Fruit fly (Drosophila melanogaster): Measurements from ENCODE around the gene Pglym87.
A peak's percentile ranks its signal among the peaks of the same experiment; 100 is the strongest.

Pglym87 gene

DNA sequence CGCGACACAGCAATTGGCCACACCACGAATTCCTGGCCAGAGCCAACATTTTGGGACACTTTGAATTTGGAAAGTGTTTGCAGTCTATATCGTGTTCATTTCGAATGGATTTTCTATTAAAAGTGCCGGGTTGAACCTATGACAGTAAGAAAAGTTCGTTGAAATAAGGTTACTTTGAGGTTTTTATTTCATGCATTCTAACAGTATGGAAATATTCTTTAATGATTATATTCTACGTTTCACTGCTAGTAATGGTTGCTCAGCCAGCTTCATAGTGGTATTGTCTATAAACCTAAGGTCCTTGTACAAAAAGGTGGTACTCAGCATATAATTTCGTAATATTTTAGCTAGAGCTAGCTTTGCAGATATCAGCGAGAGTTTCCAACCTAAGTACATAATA, at the start of gene Pglym87:
Gene Pglym87, minus strand, starts transcription at position 101 of the 400 bp plus-strand sequence.
- no peak for TF ChIP-seq noc (tag; optimal IDR thresholded peaks at IDR 0.05)

DNA sequence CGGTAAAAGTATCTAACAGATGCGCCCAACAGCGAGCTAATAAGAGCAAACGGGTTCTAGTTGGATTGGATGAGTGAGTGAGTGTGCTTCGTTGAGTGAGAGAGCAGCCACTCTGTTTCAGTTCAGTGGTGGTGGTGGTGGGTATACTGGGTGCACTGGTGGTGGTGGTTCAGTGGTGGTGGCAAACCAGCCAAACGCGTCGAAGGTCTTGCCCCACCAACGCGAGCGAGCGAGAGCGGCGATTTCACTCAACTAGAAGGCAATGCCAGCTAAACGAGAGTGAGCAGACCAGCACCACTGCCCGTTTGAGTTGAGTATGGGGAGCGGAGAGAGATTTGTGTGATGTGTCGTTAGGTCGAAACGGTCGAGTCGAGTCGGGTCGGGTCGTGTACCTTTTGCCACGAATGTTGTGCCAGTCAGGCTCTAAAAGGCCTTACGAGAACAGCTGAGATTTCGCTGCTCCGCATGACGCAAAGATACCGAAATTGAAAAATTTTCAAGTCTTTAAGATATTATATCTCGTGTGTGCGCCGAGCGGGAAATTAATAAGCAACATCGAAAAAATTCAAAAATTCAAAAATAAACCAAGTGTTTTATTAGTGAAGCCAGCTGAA, 48.3 kb upstream of the Pglym87 start:
- TF ChIP-seq noc (tag; optimal IDR thresholded peaks at IDR 0.05) = no peak

DNA sequence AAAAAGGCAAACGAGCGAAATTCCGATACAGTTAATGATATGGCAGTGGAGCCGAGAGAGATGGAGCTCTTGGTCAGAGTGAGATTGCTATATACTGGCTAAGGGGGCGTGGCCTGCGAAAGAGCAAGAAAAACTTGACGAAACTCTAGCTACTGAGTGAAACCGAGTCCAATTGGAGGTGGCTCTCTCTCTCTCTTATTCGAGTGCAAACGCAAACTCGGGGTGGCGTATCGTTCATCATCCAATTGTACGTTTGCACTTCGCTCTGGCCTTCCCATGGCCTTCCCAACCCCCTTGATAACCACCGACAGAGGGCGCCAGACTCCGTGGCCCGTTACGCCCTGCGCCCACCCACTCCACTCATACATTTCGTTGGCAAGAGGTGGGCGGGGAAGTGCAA, 46.5 kb upstream of the Pglym87 start:
- TF ChIP-seq noc (tag; optimal IDR thresholded peaks at IDR 0.05) = no peak

DNA sequence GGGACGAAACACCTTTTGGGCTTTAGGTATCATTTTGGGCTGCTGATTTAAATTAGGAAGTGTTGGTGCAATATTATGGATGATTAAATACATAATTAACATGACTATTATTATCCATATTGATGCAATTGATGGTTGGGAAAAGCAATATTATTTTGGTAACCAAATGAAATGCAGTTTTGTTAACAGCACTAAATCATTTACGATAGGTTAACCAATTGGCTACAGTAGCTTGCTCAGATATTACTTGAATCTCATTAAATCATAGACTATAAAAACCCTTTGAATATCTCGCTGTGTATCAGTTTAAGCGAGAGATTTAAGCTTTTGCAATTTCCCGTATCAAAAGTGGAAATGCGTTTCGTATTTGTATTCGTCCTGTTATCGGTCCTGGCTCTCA, 40.3 kb upstream of the Pglym87 start, which contains the start of gene Sfp87B:
Gene Sfp87B, plus strand, starts transcription at position 301 of the 400 bp plus-strand sequence.
- TF ChIP-seq noc (tag; optimal IDR thresholded peaks at IDR 0.05) = no peak

DNA sequence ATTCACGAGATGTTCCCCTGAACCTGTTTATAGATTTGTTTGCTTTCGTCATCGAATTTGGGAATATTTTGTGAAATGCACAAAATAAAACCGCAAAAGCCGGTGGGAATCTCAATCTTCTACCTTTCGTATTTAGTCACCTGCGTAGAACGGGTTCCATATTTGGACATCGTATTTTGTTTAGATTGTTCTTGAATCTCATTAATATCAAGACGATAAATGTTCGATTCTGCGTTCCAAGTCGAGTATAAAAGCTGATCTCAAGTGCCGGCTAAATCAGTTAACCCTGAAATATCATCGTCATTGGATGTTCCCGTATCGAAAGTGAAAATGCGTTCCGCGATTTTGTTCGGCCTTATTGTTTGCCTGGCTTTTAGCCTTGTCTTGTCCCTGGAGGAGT, 38.1 kb upstream of the Pglym87 start, which contains the start of gene CG17738:
Gene CG17738, plus strand, starts transcription at position 301 of the 400 bp plus-strand sequence.
- no peak for TF ChIP-seq noc (tag; optimal IDR thresholded peaks at IDR 0.05)

DNA sequence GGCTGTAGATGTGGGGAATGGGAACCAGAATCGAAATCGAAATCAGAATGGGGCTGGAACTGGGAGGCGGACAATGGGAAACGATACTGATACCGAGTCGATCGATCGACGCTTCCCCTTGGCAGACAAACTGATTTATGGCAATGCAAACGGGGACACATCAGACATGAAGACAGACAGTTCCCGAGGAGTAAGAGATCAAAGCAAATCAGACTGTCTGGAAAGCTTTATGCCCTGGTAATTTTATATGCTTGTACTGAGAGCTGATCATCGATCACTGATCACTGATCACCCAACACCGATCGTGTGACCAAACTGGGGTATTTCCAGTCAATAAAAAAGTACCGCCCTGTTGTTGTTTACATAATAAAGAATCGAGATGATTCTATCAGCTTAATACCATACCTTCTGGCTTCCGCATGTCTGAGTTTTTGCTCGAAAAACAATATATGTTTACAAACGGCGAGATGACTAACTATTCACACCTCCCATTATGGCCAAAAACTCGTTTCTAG, 37.4 kb upstream of the Pglym87 start:
- no peak for TF ChIP-seq noc (tag; optimal IDR thresholded peaks at IDR 0.05)

DNA sequence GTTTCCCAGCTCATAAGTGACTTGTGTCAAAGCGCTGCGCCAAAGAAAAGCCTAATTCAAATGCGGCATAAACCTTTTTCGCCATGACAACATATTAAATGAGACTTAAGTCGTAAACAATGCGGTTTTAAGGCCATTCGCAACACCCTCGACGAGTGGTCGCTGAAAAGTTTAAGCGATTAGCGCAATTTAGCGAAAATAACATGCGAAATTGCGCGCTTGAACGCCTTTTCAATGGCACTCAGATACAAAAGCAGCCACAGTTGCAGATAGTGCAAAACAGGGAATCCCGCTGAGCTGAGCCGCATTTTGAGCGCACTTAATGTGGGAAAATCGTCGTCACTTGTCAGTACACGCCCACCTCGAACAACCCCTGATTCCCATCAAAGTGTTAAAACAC, 28.1 kb upstream of the Pglym87 start, which contains the start of gene CG44038:
Gene CG44038, plus strand, starts transcription at position 301 of the 400 bp plus-strand sequence.
- no peak for TF ChIP-seq noc (tag; optimal IDR thresholded peaks at IDR 0.05)

DNA sequence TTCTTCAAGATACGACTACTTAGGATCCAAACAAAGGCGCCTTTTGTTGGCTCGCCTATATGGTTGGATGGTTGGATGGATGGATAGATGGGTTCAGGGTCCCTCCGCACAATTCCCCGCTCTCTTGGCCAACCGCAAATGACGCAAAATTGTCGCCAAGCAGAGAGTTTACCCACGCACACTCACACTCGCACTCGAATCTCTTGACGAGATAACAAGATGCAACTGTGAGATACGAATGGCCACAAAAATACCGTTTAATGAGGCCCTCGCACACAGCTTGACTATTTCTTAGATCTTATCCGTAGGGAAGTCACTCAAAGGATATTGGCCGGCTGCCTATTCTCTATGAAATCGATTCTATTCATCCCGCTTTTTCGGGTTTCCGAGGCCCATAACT, 27.3 kb upstream of the Pglym87 start:
- no peak for TF ChIP-seq noc (tag; optimal IDR thresholded peaks at IDR 0.05)

DNA sequence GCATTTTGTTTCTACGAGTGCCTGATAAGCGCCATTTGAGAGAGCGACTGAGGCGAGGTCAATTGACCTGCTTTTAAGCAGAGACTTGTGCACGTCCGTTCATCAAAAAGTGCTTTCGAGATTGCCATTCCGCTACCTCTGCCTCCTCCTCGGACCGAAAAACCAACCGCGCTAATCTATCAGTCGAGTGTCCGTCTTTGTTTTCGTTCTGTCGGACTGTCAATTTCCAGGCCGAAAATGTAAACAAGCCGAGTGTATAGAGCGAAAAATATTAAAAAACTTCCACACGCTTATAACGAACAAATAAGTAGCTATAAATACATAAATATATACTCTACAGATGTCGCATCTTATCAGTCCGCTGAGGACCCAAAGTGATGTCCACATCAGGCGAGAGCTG, 26.5 kb upstream of the Pglym87 start:
- peak; percentile 58 for TF ChIP-seq noc (tag; optimal IDR thresholded peaks at IDR 0.05)

DNA sequence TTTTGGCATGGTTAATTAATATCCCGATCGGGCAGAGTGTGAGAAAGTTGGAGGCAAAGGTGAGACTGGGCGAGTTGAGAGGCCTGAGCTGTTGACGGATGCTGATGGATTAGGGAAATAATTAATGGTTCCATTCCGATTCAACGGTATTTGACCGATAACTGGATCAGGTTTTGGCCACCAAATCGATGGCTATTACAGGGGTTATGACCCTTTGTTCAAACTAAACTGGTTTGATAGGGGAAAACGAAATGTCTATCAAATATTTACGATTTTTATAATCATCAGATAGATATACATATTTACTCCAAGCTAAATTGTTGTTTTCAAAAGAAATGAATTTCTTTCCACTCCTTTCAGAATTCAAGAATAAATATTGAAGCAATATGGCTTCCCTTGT, 25.9 kb upstream of the Pglym87 start, which contains the start of the genes CG44037 and svp:
Gene CG44037, plus strand, starts transcription at position 301 of the 400 bp plus-strand sequence.
Gene svp, plus strand, starts transcription at position 301 of the 400 bp plus-strand sequence.
- no peak for TF ChIP-seq noc (tag; optimal IDR thresholded peaks at IDR 0.05)

DNA sequence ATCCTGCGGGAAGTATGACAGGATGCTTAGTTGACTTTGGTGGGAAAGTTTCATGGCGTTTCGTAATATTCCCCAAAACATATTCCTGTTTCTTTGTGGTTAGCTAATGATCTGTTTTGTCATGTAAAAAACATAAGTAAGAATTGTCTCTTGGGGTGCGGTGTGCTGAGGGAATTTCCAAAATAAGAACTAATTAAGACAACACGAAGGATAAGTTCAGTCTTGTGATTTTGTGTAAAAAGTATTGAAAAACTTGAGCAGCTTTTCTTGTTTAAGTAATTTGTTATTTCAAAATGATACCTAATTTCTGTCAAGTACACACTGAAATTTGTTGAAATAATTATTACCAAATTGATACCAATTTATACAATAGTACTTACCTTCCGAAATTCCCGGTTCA, 21.4 kb upstream of the Pglym87 start, which contains the start of gene CG3942:
Gene CG3942, plus strand, starts transcription at position 301 of the 400 bp plus-strand sequence.
- TF ChIP-seq noc (tag; optimal IDR thresholded peaks at IDR 0.05) = no peak

DNA sequence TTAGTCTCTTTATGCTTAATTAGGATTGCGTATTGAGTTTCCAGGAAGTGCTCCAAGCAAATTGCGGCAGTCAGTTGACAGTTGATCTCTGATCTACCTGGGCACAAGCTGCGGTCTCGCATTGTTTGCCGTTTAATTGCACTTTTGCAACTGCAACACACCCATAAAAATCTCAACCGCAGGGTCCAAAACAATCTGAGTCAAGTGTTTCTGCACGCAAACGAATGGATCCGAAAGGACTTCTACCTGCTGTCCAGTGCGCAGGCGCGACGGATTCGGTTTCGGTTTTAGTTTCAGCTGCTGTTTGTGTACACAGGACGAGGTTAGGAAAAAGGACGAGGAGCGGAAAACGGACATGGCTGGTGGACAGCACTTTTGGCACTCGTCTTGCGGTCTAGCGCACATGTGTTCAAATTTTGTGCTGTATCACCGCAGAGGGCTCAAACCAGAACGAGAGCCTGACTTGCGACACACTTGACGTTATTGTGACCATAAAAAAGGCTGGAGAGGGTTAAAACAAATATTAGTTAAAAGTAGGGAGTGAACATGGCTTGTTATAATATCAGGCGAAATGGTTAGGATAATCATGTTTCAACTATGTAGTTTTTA, 20.0 kb upstream of the Pglym87 start:
- TF ChIP-seq noc (tag; optimal IDR thresholded peaks at IDR 0.05) = no peak

DNA sequence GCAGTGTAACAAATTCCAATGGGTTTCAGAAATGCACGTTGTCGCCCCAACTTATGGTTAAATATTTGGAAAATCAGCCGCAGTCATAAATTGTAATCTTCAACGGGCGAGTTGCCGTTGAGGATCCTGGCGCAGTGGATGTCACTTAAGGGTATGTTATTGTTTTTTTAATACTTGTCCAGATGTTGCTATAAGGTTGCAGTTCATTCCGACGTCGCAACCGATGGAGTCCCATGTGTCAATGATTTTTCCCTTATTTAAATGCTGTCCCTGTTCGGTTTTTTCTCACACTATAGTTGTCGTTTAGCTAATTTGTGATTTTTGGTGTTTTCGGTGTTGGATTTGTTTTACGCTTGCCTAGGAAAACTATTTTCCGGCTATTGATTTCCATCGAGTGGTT, 19.0 kb upstream of the Pglym87 start:
- TF ChIP-seq noc (tag; optimal IDR thresholded peaks at IDR 0.05) = no peak

DNA sequence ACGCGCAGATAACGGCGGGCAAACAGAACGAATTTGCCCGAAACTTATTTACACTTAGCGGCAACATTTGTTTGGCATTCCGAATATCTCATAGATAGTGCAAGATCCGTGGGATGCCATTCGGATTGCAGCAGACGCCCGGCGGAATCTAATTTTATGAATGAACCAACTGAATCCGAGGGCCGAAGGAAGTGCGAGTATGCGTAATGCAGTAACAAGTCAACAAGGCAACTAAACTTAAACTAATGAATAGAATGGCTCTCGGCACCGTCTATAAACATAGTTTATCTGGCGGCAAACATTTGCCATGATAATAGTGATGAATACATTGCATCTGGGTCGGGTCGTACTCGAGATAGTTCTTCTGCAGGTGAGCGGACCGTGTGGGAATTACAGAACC, 17.7 kb upstream of the Pglym87 start:
- no peak for TF ChIP-seq noc (tag; optimal IDR thresholded peaks at IDR 0.05)

DNA sequence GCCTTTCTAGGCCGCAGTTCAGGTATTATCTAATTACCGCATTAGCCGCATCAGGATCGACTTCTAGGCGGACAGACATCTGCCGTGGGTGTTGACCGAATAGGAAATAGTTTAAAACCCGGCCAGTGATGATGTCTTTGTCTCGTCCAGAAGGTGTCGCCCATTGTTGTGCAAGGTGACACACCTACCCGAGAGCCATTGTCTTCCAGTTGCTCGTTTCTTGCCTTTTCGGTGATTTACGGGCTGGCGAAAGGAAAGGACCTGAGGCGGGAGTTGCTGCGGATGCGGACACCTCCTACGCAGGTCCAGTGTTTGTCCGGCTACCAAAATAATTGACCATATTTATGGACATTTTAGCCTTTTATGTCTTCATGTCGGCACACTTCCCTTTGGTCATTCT, 15.7 kb upstream of the Pglym87 start:
- TF ChIP-seq noc (tag; optimal IDR thresholded peaks at IDR 0.05) = no peak

DNA sequence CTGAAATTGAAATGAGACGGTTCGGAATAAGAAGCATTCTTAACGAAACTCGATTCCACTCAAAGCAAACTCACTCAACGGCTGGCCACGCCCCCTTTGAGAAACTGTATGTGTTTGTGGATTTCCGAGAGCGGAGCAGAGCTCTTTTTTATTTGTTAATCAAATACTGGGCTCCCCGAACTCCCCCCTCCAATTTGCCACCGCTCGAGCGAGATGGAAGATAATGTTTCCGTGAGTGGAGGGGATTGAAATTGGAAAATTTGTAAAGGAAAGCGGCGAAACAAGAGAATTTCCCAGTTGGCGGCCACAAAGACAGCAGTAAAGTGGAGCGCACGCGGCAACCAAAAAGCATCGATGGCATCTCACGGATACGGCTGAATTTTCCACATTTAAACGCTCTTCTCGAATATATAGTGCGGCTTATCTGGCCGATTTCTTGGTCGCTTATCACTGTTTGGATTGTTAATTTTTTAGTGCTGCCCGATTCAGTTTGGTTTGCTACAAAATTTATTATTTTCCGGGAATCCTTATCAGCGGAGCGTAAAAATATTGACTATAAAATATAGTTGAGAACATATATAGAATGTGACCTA, 12.0 kb upstream of the Pglym87 start:
- peak; percentile 70 for TF ChIP-seq noc (tag; optimal IDR thresholded peaks at IDR 0.05)

DNA sequence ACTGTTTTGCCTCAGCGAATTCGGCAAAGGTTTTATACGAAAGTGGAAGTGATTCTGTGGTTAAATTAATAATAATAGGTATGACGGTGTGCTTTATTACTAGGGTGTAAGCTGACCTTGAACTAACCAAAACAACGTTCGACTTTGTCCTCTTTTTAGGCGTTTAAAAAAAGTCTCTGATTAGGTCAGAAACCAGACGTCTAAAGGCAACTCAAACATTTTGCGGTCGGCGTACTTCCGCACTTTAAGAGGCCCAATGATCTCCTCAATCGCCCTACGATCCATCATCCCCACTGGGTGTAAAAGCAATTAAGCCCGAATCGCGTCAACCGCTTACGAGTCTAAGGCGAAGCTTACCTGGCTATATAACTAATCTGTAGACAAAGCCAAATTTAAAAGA, 6.6 kb upstream of the Pglym87 start, which contains the start of gene Cyp313a3:
Gene Cyp313a3, minus strand, starts transcription at position 101 of the 400 bp plus-strand sequence.
- TF ChIP-seq noc (tag; optimal IDR thresholded peaks at IDR 0.05) = no peak

All from whole organism, larva.